Worm (Caenorhabditis elegans) whole organism, L4/young adult: Measurements from ENCODE around the gene his-4.

Experiments used
- W03F9.2 ChIP-seq: fragments of 150-350 bp; optimal IDR thresholded peaks from 2 replicates; lab custom pipeline; 2014; ENCODE audit warnings: missing biosample characterization, missing genetic modification characterization
- dao-5 ChIP-seq: sonication (generic microtip); optimal IDR thresholded peaks from 2 replicates; lab custom pipeline; 2016; ENCODE audit warnings: missing genotype, missing genetic modification characterization, moderate library complexity, missing compliant biosample characterization
- him-1 ChIP-seq: sonication (generic microtip); optimal IDR thresholded peaks from 2 replicates; lab custom pipeline; 2016; ENCODE audit warnings: missing genotype, missing genetic modification reagents, missing genetic modification characterization, missing compliant biosample characterization

DNA sequence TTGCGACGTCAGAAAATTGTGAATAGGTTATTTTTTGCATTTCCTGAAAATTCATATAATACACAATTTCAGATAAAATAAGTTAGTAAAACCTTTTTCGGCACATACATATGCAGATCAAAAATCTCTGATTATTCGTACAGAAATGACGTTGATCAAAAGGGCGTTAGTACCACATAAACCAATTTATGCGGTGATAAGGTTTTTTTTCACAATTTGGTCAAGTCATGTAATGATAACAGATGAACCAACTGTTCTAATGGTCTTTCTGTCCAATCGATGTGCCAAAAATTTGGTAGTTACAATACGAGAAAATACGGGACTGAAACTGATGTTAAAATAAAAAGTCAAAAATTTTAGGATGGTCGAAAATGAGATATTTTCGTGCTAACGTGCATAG is 39.7 kb upstream of the his-4 start:
- TF ChIP-seq W03F9.2 (tag; lab: Kevin White, UChicago) = no peak
- TF ChIP-seq him-1 = no peak
- TF ChIP-seq dao-5 (tag; lab: Kevin White, UChicago) = no peak
